Fruit fly (Drosophila melanogaster): ENCODE measurements around the gene kipf.

The kipf gene

dm6 chr3R:7962778-7963494, 49.3 kb downstream of the kipf start (continued):
- peak; percentile 55 for TF ChIP-seq Asciz (GFP tag; optimal IDR thresholded peaks at IDR 0.05)
- TF ChIP-seq dysf (GFP tag; IDR thresholded peaks at IDR 0.05): no peak
- peak; percentile 16; the same call in 1 of the 2 replicates for TF ChIP-seq peb (GFP tag; IDR thresholded peaks at IDR 0.05)
- TF ChIP-seq HLH4C (GFP tag; IDR thresholded peaks at IDR 0.05; ENCODE audit: partially characterized antibody): no peak
- no peak for TF ChIP-seq CG1832 (GFP tag; optimal IDR thresholded peaks at IDR 0.05)
- TF ChIP-seq Xbp1 (GFP tag; optimal IDR thresholded peaks at IDR 0.05): peak; percentile 15
- peak; percentile 20 for TF ChIP-seq Max (GFP tag; optimal IDR thresholded peaks at IDR 0.05)
- TF ChIP-seq BEAF-32 (GFP tag; optimal IDR thresholded peaks at IDR 0.05): no peak
- TF ChIP-seq CG3163 (GFP tag; optimal IDR thresholded peaks at IDR 0.05): no peak
- peak; percentile 29 for TF ChIP-seq Hsf (GFP tag; optimal IDR thresholded peaks at IDR 0.05)
- TF ChIP-seq slbo (GFP tag; IDR thresholded peaks at IDR 0.05): no peak
- no peak for TF ChIP-seq fru (optimal IDR thresholded peaks at IDR 0.05)
- TF ChIP-seq mirr (GFP tag; optimal IDR thresholded peaks at IDR 0.05): no peak
- TF ChIP-seq Deaf1 (tag; optimal IDR thresholded peaks at IDR 0.05): no peak
- TF ChIP-seq CG12391 (tag; optimal IDR thresholded peaks at IDR 0.05): peak; percentile 59
- peak; percentile 93 for TF ChIP-seq Nf-YB (GFP tag; optimal IDR thresholded peaks at IDR 0.05)
- peak; percentile 6; the same call in 1 of the 3 replicates for TF ChIP-seq ase (GFP tag; IDR thresholded peaks at IDR 0.05)
- TF ChIP-seq CG7963 (GFP tag; IDR thresholded peaks at IDR 0.05; ENCODE audit: partially characterized antibody): no peak
- no peak; the same call in 1 of the 2 replicates for TF ChIP-seq HLH3B (GFP tag; IDR thresholded peaks at IDR 0.05)
- no peak for TF ChIP-seq kah (GFP tag; optimal IDR thresholded peaks at IDR 0.05)
- no peak for TF ChIP-seq corto (GFP tag; optimal IDR thresholded peaks at IDR 0.05)
- TF ChIP-seq CHES-1-like (GFP tag; optimal IDR thresholded peaks at IDR 0.05): no peak
- TF ChIP-seq vnd (GFP tag; IDR thresholded peaks at IDR 0.05; ENCODE audit: partially characterized antibody): no peak
- TF ChIP-seq CG34376 (GFP tag; optimal IDR thresholded peaks at IDR 0.05): no peak
- TF ChIP-seq CG2199 (GFP tag; IDR thresholded peaks at IDR 0.05): peak; percentile 34; the same call in 1 of the 3 replicates
- no peak for TF ChIP-seq Fer1 (GFP tag; optimal IDR thresholded peaks at IDR 0.05)
- TF ChIP-seq CG13123 (GFP tag; optimal IDR thresholded peaks at IDR 0.05): no peak
- TF ChIP-seq CG10543 (GFP tag; optimal IDR thresholded peaks at IDR 0.05): no peak
- TF ChIP-seq CG1024 (GFP tag; IDR thresholded peaks at IDR 0.05): no peak
- no peak for TF ChIP-seq CG17359 (tag; optimal IDR thresholded peaks at IDR 0.05)
- no peak for TF ChIP-seq CG30020 (tag; optimal IDR thresholded peaks at IDR 0.05)
- no peak for TF ChIP-seq Bteb2 (GFP tag; optimal IDR thresholded peaks at IDR 0.05)
- TF ChIP-seq Hmx (GFP tag; optimal IDR thresholded peaks at IDR 0.05): no peak
- TF ChIP-seq Dref (GFP tag; IDR thresholded peaks at IDR 0.05): no peak
- no peak for TF ChIP-seq Ets97D (GFP tag; optimal IDR thresholded peaks at IDR 0.05)

- TF ChIP-seq corto (GFP tag; optimal IDR thresholded peaks at IDR 0.05) (peak; percentile 36), CG8478 (optimal IDR thresholded peaks at IDR 0.05) (peak; percentile 83), sqz (GFP tag; optimal IDR thresholded peaks at IDR 0.05) (no peak), CG18476 (GFP tag; optimal IDR thresholded peaks at IDR 0.05) (no peak), Opbp (GFP tag; IDR thresholded peaks at IDR 0.05; ENCODE audit: partially characterized antibody) (0 out of 3 replicates have a peak, but pooled peaks have one; percentile 35), TFAM (GFP tag; optimal IDR thresholded peaks at IDR 0.05) (no peak), Nf-YC (tag; optimal IDR thresholded peaks at IDR 0.05) (peak; percentile 91), CG5180 (GFP tag; optimal IDR thresholded peaks at IDR 0.05) (peak; percentile 98), cg (GFP tag; optimal IDR thresholded peaks at IDR 0.05) (peak; percentile 94), CG4360 (GFP tag; IDR thresholded peaks at IDR 0.05) (peak; percentile 93), CG6254 (GFP tag; optimal IDR thresholded peaks at IDR 0.05) (no peak), CG9932 (GFP tag; IDR thresholded peaks at IDR 0.05) (no peak), dati (GFP tag; IDR thresholded peaks at IDR 0.05) (no peak), pb (GFP tag; optimal IDR thresholded peaks at IDR 0.05) (no peak), dmrt99B (tag; optimal IDR thresholded peaks at IDR 0.05) (no peak), Usf (GFP tag; optimal IDR thresholded peaks at IDR 0.05) (no peak), toy (GFP tag; IDR thresholded peaks at IDR 0.05) (no peak)
Measured at dm6 chr3R:7963495-7964132, 50.0 kb downstream of the kipf start.
